Fruit fly (Drosophila melanogaster): Measurements from ENCODE around the gene Sgs8.

The Sgs8 gene

dm6 chr3L:11528397-11528923 is 19.3 kb upstream of the Sgs8 start (continued):
- TF ChIP-seq pb (GFP tag; optimal IDR thresholded peaks at IDR 0.05) (no peak), CG11398 (GFP tag; optimal IDR thresholded peaks at IDR 0.05) (no peak), CG8089 (GFP tag; optimal IDR thresholded peaks at IDR 0.05) (no peak), inv (GFP tag; IDR thresholded peaks at IDR 0.05; ENCODE audit: partially characterized antibody) (no peak), Tbp (GFP tag; optimal IDR thresholded peaks at IDR 0.05) (no peak), zfh1 (GFP tag; IDR thresholded peaks at IDR 0.05) (0 out of 3 replicates have a peak, but pooled peaks have one; percentile 4), CG34224 (GFP tag; IDR thresholded peaks at IDR 0.05; ENCODE audit: partially characterized antibody) (no peak), exex (tag; optimal IDR thresholded peaks at IDR 0.05) (peak; percentile 73), CG10147 (GFP tag; optimal IDR thresholded peaks at IDR 0.05) (peak; percentile 8), Sry-δ (GFP tag; optimal IDR thresholded peaks at IDR 0.05) (no peak), CG32772 (GFP tag; IDR thresholded peaks at IDR 0.05) (no peak), Rfx (GFP tag; IDR thresholded peaks at IDR 0.05) (peak; percentile 39; the same call in 1 of the 2 replicates), CG4328 (GFP tag; optimal IDR thresholded peaks at IDR 0.05) (peak; percentile 18), mirr (GFP tag; optimal IDR thresholded peaks at IDR 0.05) (peak; percentile 94), CG4360 (GFP tag; IDR thresholded peaks at IDR 0.05) (no peak), CG9437 (GFP tag; optimal IDR thresholded peaks at IDR 0.05) (no peak), hkb (optimal IDR thresholded peaks at IDR 0.05) (no peak), hkb (GFP tag; IDR thresholded peaks at IDR 0.05) (0 out of 2 replicates have a peak, but pooled peaks have one; percentile 35), cas (GFP tag; IDR thresholded peaks at IDR 0.05) (no peak), odd (GFP tag; optimal IDR thresholded peaks at IDR 0.05) (peak; percentile 19), tna (GFP tag; IDR thresholded peaks at IDR 0.05; ENCODE audit: partially characterized antibody) (no peak), CG15269 (tag; optimal IDR thresholded peaks at IDR 0.05) (peak; percentile 25), Side (GFP tag; optimal IDR thresholded peaks at IDR 0.05) (no peak), CG18619 (GFP tag; optimal IDR thresholded peaks at IDR 0.05) (peak; percentile 3), tio (GFP tag; optimal IDR thresholded peaks at IDR 0.05) (no peak), CG8281 (tag; optimal IDR thresholded peaks at IDR 0.05) (no peak), CG3281 (GFP tag; optimal IDR thresholded peaks at IDR 0.05) (peak; percentile 30), CG32767 (GFP tag; IDR thresholded peaks at IDR 0.05) (no peak), Kr (GFP tag; optimal IDR thresholded peaks at IDR 0.05) (no peak), CG13424 (tag; optimal IDR thresholded peaks at IDR 0.05) (peak; percentile 14), toy (GFP tag; IDR thresholded peaks at IDR 0.05) (no peak), PHDP (tag; optimal IDR thresholded peaks at IDR 0.05) (peak; percentile 47), p53 (GFP tag; optimal IDR thresholded peaks at IDR 0.05) (no peak), scrt (GFP tag; optimal IDR thresholded peaks at IDR 0.05) (peak; percentile 25), Hr78 (GFP tag; optimal IDR thresholded peaks at IDR 0.05) (no peak), Six4 (GFP tag; optimal IDR thresholded peaks at IDR 0.05) (no peak), HmgZ (tag; optimal IDR thresholded peaks at IDR 0.05) (peak; percentile 16), sens (GFP tag) (peak; percentile 82), CG9932 (GFP tag; IDR thresholded peaks at IDR 0.05) (no peak), CG2129 (GFP tag; IDR thresholded peaks at IDR 0.05; ENCODE audit: partially characterized antibody) (no peak), pnt (GFP tag; optimal IDR thresholded peaks at IDR 0.05) (no peak), CG6813 (GFP tag; optimal IDR thresholded peaks at IDR 0.05) (peak; percentile 60), pan (optimal IDR thresholded peaks at IDR 0.05) (no peak), pan (GFP tag; optimal IDR thresholded peaks at IDR 0.05 in 1 of 2, IDR thresholded peaks at IDR 0.05 in 1 of 2) (peak in 1 of 2 experiments; percentile 37), Sin3A (optimal IDR thresholded peaks at IDR 0.05) (no peak), Hr3 (GFP tag; optimal IDR thresholded peaks at IDR 0.05) (no peak), CG9215 (GFP tag; IDR thresholded peaks at IDR 0.05) (no peak), CG11456 (GFP tag; IDR thresholded peaks at IDR 0.05) (no peak), slou (GFP tag; optimal IDR thresholded peaks at IDR 0.05) (no peak), chinmo (GFP tag; IDR thresholded peaks at IDR 0.05; ENCODE audit: partially characterized antibody) (0 out of 4 replicates have a peak, but pooled peaks have one; percentile 66), Spps (tag; optimal IDR thresholded peaks at IDR 0.05) (no peak)
